Worm (Caenorhabditis elegans) whole organism, young adult: ENCODE measurements around the gene frpr-19.

ENCODE experiments used
- B0019.2 ChIP-seq: fragments of 200-800 bp; sonication (Bioruptor generic); conservative IDR thresholded peaks from 2 replicates; pipeline ENCODE4 v1.3.6; 2022; ENCODE audit warnings: missing genetic modification reagents, missing genetic modification characterization, missing compliant biosample characterization
- D2030.7 ChIP-seq: fragments of 200-800 bp; sonication (Bioruptor generic); IDR thresholded peaks from 2 replicates; pipeline ENCODE4 v1.3.6; 2022; ENCODE audit warnings: missing genetic modification reagents, missing genetic modification characterization, missing compliant biosample characterization
- F33H1.4 ChIP-seq: fragments of 200-800 bp; sonication (Bioruptor generic); IDR thresholded peaks from 2 replicates; pipeline ENCODE4 v1.3.6; 2022; ENCODE audit warnings: missing genetic modification reagents, missing genetic modification characterization, missing compliant biosample characterization
- F37B4.10 ChIP-seq: fragments of 200-800 bp; sonication (Bioruptor generic); IDR thresholded peaks from 2 replicates; pipeline ENCODE4 v1.3.6; 2022; ENCODE audit warnings: missing genetic modification characterization, missing compliant biosample characterization
- F39B2.1 ChIP-seq: fragments of 200-800 bp; sonication (Bioruptor generic); IDR thresholded peaks from 2 replicates; pipeline ENCODE4 v1.3.6; 2022; ENCODE audit warnings: missing genetic modification reagents, missing genetic modification characterization, missing compliant biosample characterization
- F57A8.1 ChIP-seq: fragments of 200-800 bp; sonication (Bioruptor generic); optimal IDR thresholded peaks from 2 replicates; lab custom pipeline; 2018; ENCODE audit warnings: mild to moderate bottlenecking, missing genetic modification characterization, moderate library complexity, missing compliant biosample characterization
- K11D2.4 ChIP-seq: fragments of 200-800 bp; sonication (Bioruptor generic); IDR thresholded peaks from 2 replicates; pipeline ENCODE4 v1.3.6; 2022; ENCODE audit warnings: missing genetic modification reagents, missing genetic modification characterization, missing compliant biosample characterization
- T07F8.4 ChIP-seq: sonication (generic microtip); optimal IDR thresholded peaks from 2 replicates; lab custom pipeline; 2016; ENCODE audit warnings: mild to moderate bottlenecking, missing genetic modification characterization, moderate library complexity, missing compliant biosample characterization
- Y53F4B.3 ChIP-seq: fragments of 200-800 bp; sonication (Bioruptor generic); IDR thresholded peaks from 2 replicates; pipeline ENCODE4 v1.3.6; 2022; ENCODE audit warnings: missing genetic modification reagents, missing genetic modification characterization, missing compliant biosample characterization
- Y56A3A.18 ChIP-seq: fragments of 200-800 bp; sonication (Bioruptor generic); IDR thresholded peaks from 2 replicates; pipeline ENCODE4 v1.3.6; 2022; ENCODE audit warnings: missing genetic modification reagents, missing genetic modification characterization, missing compliant biosample characterization
- Y79H2A.3 ChIP-seq: fragments of 200-800 bp; sonication (Bioruptor generic); conservative IDR thresholded peaks from 2 replicates; pipeline ENCODE4 v1.3.6; 2022; ENCODE audit warnings: missing genetic modification reagents, missing genetic modification characterization, missing compliant biosample characterization
- athp-1 ChIP-seq: sonication (generic microtip); optimal IDR thresholded peaks from 2 replicates; lab custom pipeline; 2017; ENCODE audit warnings: mild to moderate bottlenecking, missing genetic modification characterization, missing compliant biosample characterization
- attf-5 ChIP-seq: fragments of 200-800 bp; sonication (Bioruptor generic); optimal IDR thresholded peaks from 2 replicates; lab custom pipeline; 2018; ENCODE audit warnings: mild to moderate bottlenecking, missing genetic modification characterization, missing compliant biosample characterization
- attf-6 ChIP-seq: fragments of 200-800 bp; sonication (Bioruptor generic); IDR thresholded peaks from 2 replicates; pipeline ENCODE4 v1.3.6; 2022; ENCODE audit warnings: missing genetic modification reagents, missing genetic modification characterization, missing compliant biosample characterization
- cebp-1 ChIP-seq, 2 experiments: fragments of 200-800 bp in 1 of 2; sonication (Bioruptor generic) in 1 of 2; sonication (generic microtip) in 1 of 2; IDR thresholded peaks in 1 of 2; optimal IDR thresholded peaks in 1 of 2; 2 replicates each; pipeline versions ENCODE4 v1.3.6 to Lab custom; 2017 to 2022; ENCODE audit warnings: missing compliant biosample characterization in 2 of 2, missing genetic modification characterization in 2 of 2, mild to moderate bottlenecking in 1 of 2, missing genetic modification reagents in 1 of 2, moderate library complexity in 1 of 2
- chd-7 ChIP-seq: sonication (generic microtip); optimal IDR thresholded peaks from 2 replicates; lab custom pipeline; 2016; ENCODE audit warnings: mild to moderate bottlenecking, missing genetic modification characterization, moderate library complexity, missing compliant biosample characterization
- die-1 ChIP-seq: sonication (generic microtip); optimal IDR thresholded peaks from 2 replicates; lab custom pipeline; 2016; ENCODE audit warnings: missing genotype, mild to moderate bottlenecking, missing genetic modification characterization, missing compliant biosample characterization
- dox-1 ChIP-seq: fragments of 200-800 bp; sonication (Bioruptor generic); IDR thresholded peaks from 2 replicates; pipeline ENCODE4 v1.3.6; 2022; ENCODE audit warnings: missing genetic modification reagents, missing genetic modification characterization, missing compliant biosample characterization
- dpl-1 ChIP-seq: fragments of 150-350 bp; optimal IDR thresholded peaks from 2 replicates; lab custom pipeline; 2014; ENCODE audit warnings: missing biosample characterization, missing genetic modification reagents, missing genetic modification characterization
- egrh-3 ChIP-seq: fragments of 200-800 bp; sonication (Bioruptor generic); IDR thresholded peaks from 2 replicates; pipeline ENCODE4 v1.3.6; 2022; ENCODE audit warnings: missing genetic modification reagents, missing genetic modification characterization, missing compliant biosample characterization
- hmg-1.2 ChIP-seq: fragments of 200-800 bp; sonication (Bioruptor generic); IDR thresholded peaks from 2 replicates; pipeline ENCODE4 v1.3.6; 2022; ENCODE audit warnings: missing genetic modification reagents, missing genetic modification characterization, missing compliant biosample characterization
- hsf-1 ChIP-seq: fragments of 200-800 bp; sonication (Bioruptor generic); IDR thresholded peaks from 2 replicates; pipeline ENCODE4 v1.3.6; 2022; ENCODE audit warnings: missing genetic modification reagents, missing genetic modification characterization, missing compliant biosample characterization
- let-526 ChIP-seq: fragments of 200-800 bp; sonication (Bioruptor generic); IDR thresholded peaks from 2 replicates; pipeline ENCODE4 v1.3.6; 2022; ENCODE audit warnings: missing genetic modification reagents, missing genetic modification characterization, missing compliant biosample characterization
- let-607 ChIP-seq, 2 experiments: fragments of 200-800 bp in 1 of 2; sonication (Bioruptor generic) in 1 of 2; sonication (generic microtip) in 1 of 2; optimal IDR thresholded peaks; 2 replicates each; lab custom pipeline; 2016 to 2018; ENCODE audit warnings: mild to moderate bottlenecking in 2 of 2, missing compliant biosample characterization in 2 of 2, missing genetic modification characterization in 2 of 2, moderate library complexity in 2 of 2, missing genotype in 1 of 2
- lin-26 ChIP-seq: fragments of 200-800 bp; sonication (Bioruptor generic); IDR thresholded peaks from 2 replicates; pipeline ENCODE4 v1.3.6; 2022; ENCODE audit warnings: missing genetic modification reagents, missing genetic modification characterization, missing compliant biosample characterization
- lir-1 ChIP-seq: fragments of 200-800 bp; sonication (Bioruptor generic); conservative IDR thresholded peaks from 2 replicates; pipeline ENCODE4 v1.3.6; 2022; ENCODE audit warnings: missing genetic modification reagents, missing genetic modification characterization, missing compliant biosample characterization
- madf-10 ChIP-seq: sonication (generic microtip); optimal IDR thresholded peaks from 2 replicates; lab custom pipeline; 2016; ENCODE audit warnings: mild to moderate bottlenecking, missing genetic modification characterization, missing compliant biosample characterization
- madf-6 ChIP-seq: fragments of 200-800 bp; sonication (Bioruptor generic); IDR thresholded peaks from 2 replicates; pipeline ENCODE4 v1.3.6; 2022; ENCODE audit warnings: missing genetic modification reagents, missing genetic modification characterization, missing compliant biosample characterization
- mcd-1 ChIP-seq: fragments of 200-800 bp; sonication (Bioruptor generic); IDR thresholded peaks from 2 replicates; pipeline ENCODE4 v1.3.6; 2022; ENCODE audit warnings: missing genetic modification reagents, missing genetic modification characterization, missing compliant biosample characterization
- nfyb-1 ChIP-seq: fragments of 200-800 bp; sonication (Bioruptor generic); IDR thresholded peaks from 2 replicates; pipeline ENCODE4 v1.3.6; 2022; ENCODE audit warnings: missing genetic modification reagents, missing genetic modification characterization, missing compliant biosample characterization
- nhr-120 ChIP-seq: fragments of 200-800 bp; sonication (Bioruptor generic); IDR thresholded peaks from 2 replicates; pipeline ENCODE4 v1.3.6; 2022; ENCODE audit warnings: missing genetic modification characterization, missing compliant biosample characterization
- nhr-27 ChIP-seq: fragments of 200-800 bp; sonication (Bioruptor generic); optimal IDR thresholded peaks from 2 replicates; lab custom pipeline; 2018; ENCODE audit warnings: mild to moderate bottlenecking, missing genetic modification characterization, moderate library complexity, missing compliant biosample characterization
- nhr-80 ChIP-seq: sonication (generic microtip); optimal IDR thresholded peaks from 2 replicates; lab custom pipeline; 2016; ENCODE audit warnings: missing genetic modification characterization, missing compliant biosample characterization
- snpc-4 ChIP-seq, 5 experiments: fragments of 150-350 bp in 1 of 5; sonication (generic microtip) in 4 of 5; optimal IDR thresholded peaks; 2 replicates each; lab custom pipeline; 2014 to 2018; ENCODE audit warnings: missing genetic modification characterization in 5 of 5, missing biosample characterization in 3 of 5, antibody characterized with exemption in 2 of 5, mild to moderate bottlenecking in 2 of 5, missing compliant biosample characterization in 2 of 5, missing genotype in 2 of 5, moderate library complexity in 2 of 5, missing genetic modification reagents in 1 of 5
- tbp1 ChIP-seq: fragments of 200-800 bp; sonication (Bioruptor generic); optimal IDR thresholded peaks from 2 replicates; lab custom pipeline; 2018; ENCODE audit warnings: mild to moderate bottlenecking, missing genetic modification characterization, missing compliant biosample characterization
- xnd-1 ChIP-seq: sonication (generic microtip); optimal IDR thresholded peaks from 2 replicates; lab custom pipeline; 2016; ENCODE audit warnings: missing genotype, missing genetic modification reagents, missing genetic modification characterization, missing compliant biosample characterization
- zfh-2 ChIP-seq: fragments of 200-800 bp; sonication (Bioruptor generic); conservative IDR thresholded peaks from 2 replicates; pipeline ENCODE4 v1.3.6; 2022; ENCODE audit warnings: missing genetic modification reagents, missing genetic modification characterization, missing compliant biosample characterization
- ztf-3 ChIP-seq: fragments of 200-800 bp; sonication (Bioruptor generic); optimal IDR thresholded peaks from 2 replicates; lab custom pipeline; 2018; ENCODE audit warnings: mild to moderate bottlenecking, missing genetic modification characterization, missing compliant biosample characterization

The frpr-19 gene

DNA sequence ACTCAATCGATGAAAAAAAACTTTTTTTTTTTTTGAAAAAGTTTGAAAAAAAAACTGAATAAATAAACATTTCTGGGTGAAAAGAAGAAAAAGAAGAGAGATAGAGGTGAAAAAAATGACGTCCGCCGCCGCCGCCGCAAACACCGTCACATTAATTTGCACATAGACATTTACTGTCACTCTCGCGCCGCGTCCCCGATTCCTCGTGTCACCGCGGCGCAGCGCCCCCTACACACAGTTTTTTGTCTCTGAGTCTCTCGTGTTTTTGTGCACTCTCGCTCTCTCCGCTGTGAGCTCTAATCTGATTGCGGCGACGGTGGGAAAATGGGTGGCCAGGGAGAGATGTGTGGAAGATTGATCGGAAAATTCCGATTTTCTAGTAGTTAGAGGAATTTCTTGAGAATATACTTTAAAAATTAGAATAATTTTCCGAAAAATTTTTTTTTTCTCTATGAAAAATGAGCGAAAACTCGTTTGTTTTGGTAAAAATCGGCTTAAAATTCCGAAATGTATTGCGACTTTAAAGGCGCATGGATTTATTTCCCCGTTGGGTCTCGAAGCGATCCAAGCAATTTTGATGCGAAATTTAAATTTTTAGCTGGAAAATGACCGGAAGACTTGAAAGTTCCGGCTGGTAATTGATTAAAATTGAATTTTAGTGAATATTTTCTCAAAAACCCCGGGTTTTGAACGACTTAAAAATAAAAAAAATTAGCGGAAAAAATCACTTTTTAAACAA is 41.9 kb downstream of the frpr-19 start:
- TF ChIP-seq ztf-3 (GFP tag; lab: Kevin White, UChicago) (no peak), D2030.7 (GFP tag; lab: Robert Waterston, UW) (no peak), F57A8.1 (GFP tag; lab: Kevin White, UChicago) (no peak), K11D2.4 (no peak), athp-1 (no peak), dox-1 (GFP tag; lab: Robert Waterston, UW) (0 out of 2 replicates have a peak, but pooled peaks have one; percentile 24), nfyb-1 (GFP tag; lab: Robert Waterston, UW) (peak; percentile 41; the same call in 1 of the 2 replicates), Y53F4B.3 (GFP tag; lab: Robert Waterston, UW) (no peak), egrh-3 (GFP tag; lab: Robert Waterston, UW) (no peak; the same call in 1 of the 2 replicates), zfh-2 (GFP tag; lab: Robert Waterston, UW) (peak; percentile 92), Y79H2A.3 (GFP tag; lab: Robert Waterston, UW) (no peak), F39B2.1 (no peak), dpl-1 (GFP tag; lab: Kevin White, UChicago) (no peak), madf-10 (tag; lab: Kevin White, UChicago) (peak; percentile 66), T07F8.4 (tag; lab: Kevin White, UChicago) (no peak), mcd-1 (GFP tag; lab: Robert Waterston, UW) (peak; percentile 22; the same call in 1 of the 2 replicates), B0019.2 (GFP tag; lab: Robert Waterston, UW) (no peak), attf-5 (GFP tag; lab: Kevin White, UChicago) (peak; percentile 22), hmg-1.2 (peak; percentile 57; the same call in 1 of the 2 replicates), hsf-1 (GFP tag; lab: Robert Waterston, UW) (no peak), chd-7 (no peak), die-1 (no peak), Y56A3A.18 (GFP tag; lab: Robert Waterston, UW) (no peak), cebp-1 (GFP tag; IDR thresholded peaks at IDR 0.05; lab: Robert Waterston, UW) (no peak), cebp-1 (tag; optimal IDR thresholded peaks at IDR 0.05; lab: Kevin White, UChicago) (peak; percentile 43), let-607 (tag; optimal IDR thresholded peaks at IDR 0.05; lab: Kevin White, UChicago) (peak; percentile 46 to 83), F33H1.4 (GFP tag; lab: Robert Waterston, UW) (peak; percentile 50), tbp1 (GFP tag; lab: Kevin White, UChicago) (no peak), nhr-80 (tag; lab: Kevin White, UChicago) (peak; percentile 51), snpc-4 (GFP tag; optimal IDR thresholded peaks at IDR 0.05; lab: Kevin White, UChicago) (no peak), snpc-4 (tag; optimal IDR thresholded peaks at IDR 0.05; lab: Kevin White, UChicago) (no peak), lir-1 (GFP tag; lab: Robert Waterston, UW) (no peak), madf-6 (no peak), xnd-1 (no peak), lin-26 (GFP tag; lab: Robert Waterston, UW) (0 out of 2 replicates have a peak, but pooled peaks have one; percentile 30), let-526 (GFP tag; lab: Robert Waterston, UW) (no peak), nhr-27 (tag; lab: Kevin White, UChicago) (no peak), nhr-120 (GFP tag; lab: Robert Waterston, UW) (no peak), F37B4.10 (GFP tag; lab: Robert Waterston, UW) (no peak), attf-6 (no peak)
